Worm (Caenorhabditis elegans): ENCODE measurements around the gene emc-1.
"Not testable (repeated sequence)": the region's sequence is repeated elsewhere in the genome, so short reads cannot be mapped to it uniquely, and the experiment has no call there.

The emc-1 gene

DNA sequence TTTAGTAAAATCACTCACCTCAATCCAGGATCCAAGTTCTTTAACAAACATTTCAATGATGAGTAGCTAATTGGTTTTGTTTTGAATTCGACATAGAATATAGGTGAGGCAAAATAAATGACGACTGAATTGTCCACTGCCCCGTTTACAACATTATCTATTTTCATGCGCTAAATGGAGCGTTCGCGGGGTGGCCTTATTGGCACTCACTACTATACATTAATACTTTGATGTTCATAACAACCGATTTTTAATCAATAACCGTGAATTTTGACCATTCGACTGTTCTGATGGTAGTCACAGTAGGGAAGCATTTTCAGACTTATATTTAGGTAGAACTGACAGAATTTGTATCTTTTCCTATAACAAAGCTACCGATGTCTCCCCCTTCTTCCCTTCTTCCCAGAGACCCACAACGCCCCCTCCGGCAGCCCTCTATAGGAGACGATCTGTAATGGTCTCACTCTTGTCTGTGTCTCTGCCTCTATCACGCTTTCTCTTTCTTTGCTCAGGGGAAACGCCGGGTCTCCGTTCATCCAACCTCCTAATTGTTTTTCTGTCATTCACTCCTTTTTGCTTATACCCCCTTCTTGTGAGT lies 53.3 kb downstream of the emc-1 start, which contains the start of gene Y51H7C.12:
Y51H7C.12 (minus strand) TSS at position 51 of the 598 bp plus-strand sequence.
- TF ChIP-seq unc-62 (GFP tag; optimal IDR thresholded peaks at IDR 0.05 in 1 of 2) = peak in 1 of 2 experiments; percentile 84
- not testable (repeated sequence) for TF ChIP-seq unc-62 (tag; optimal IDR thresholded peaks at IDR 0.05)

DNA sequence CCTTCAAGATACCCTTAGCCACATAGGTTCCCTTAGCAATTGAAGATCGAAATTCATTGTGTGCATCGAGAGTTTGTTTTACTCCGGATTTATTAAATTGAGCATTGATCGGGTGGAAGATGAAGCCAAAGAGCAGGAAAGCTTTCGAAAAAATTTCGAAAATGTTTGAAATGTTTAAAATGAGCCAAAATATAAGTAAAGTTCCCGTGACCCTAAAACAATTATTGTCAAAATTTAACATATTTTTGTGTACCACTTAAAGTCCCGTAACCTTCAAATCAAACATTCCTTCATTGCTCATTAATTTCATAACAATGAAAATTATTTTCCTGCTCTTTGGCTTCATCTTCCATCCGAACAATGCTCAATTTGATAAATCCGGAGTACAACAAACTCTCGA lies 55.2 kb downstream of the emc-1 start, which contains the start of gene scl-17:
scl-17 (plus strand) TSS at position 301 of the 400 bp plus-strand sequence.
- TF ChIP-seq nhr-111 (GFP tag; optimal IDR thresholded peaks at IDR 0.05) (no peak), mxl-3 (GFP tag; optimal IDR thresholded peaks at IDR 0.05) (no peak), nhr-11 (tag; optimal IDR thresholded peaks at IDR 0.05) (no peak), cey-2 (tag; optimal IDR thresholded peaks at IDR 0.05; ENCODE audit: borderline replicate concordance, insufficient read depth) (no peak), nhr-102 (tag; optimal IDR thresholded peaks at IDR 0.05) (no peak), skn-1 (tag; optimal IDR thresholded peaks at IDR 0.05) (no peak), ama-1 (optimal IDR thresholded peaks at IDR 0.05) (no peak), lsy-2 (tag; optimal IDR thresholded peaks at IDR 0.05) (no peak), egl-43 (GFP tag; IDR thresholded peaks at IDR 0.05) (no peak), madf-5 (GFP tag; IDR thresholded peaks at IDR 0.05) (no peak), zip-2 (tag; optimal IDR thresholded peaks at IDR 0.05) (no peak)

DNA sequence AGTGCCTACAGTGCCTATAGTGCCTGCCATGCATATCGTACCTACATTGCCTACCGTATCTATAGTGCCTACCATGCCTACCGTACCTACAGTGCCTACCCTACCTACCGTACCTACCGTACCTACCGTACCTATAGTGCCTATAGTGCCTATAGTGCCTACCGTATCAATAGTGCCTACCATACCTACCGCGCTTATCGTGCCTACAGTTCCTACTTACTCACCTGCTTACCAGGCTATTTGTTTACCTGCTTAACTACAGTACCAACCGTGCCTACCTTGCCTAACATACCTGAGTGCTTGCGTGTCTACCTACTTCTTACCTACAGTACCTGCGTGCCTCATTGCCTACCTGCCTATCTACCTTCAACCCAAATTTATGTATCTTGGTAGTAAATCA lies 58.7 kb downstream of the emc-1 start:
- TF ChIP-seq dve-1 (tag; optimal IDR thresholded peaks at IDR 0.05; ENCODE audit: insufficient read depth) (no peak), aha-1 (tag) (peak; percentile 52), nhr-102 (tag; optimal IDR thresholded peaks at IDR 0.05) (no peak), zfp-3 (GFP tag; conservative IDR thresholded peaks at IDR 0.05) (no peak), unc-62 (GFP tag; optimal IDR thresholded peaks at IDR 0.05 in 1 of 2) (peak in 1 of 2 experiments; percentile 78), unc-62 (tag; optimal IDR thresholded peaks at IDR 0.05) (no peak), ces-1 (GFP tag; optimal IDR thresholded peaks at IDR 0.05) (no peak), nhr-25 (tag; optimal IDR thresholded peaks at IDR 0.05; ENCODE audit: borderline replicate concordance, insufficient read depth) (no peak)

Measured in whole organism, L4 larva.